Worm (Caenorhabditis elegans): ENCODE data around the gene B0304.4.

The B0304.4 gene

DNA sequence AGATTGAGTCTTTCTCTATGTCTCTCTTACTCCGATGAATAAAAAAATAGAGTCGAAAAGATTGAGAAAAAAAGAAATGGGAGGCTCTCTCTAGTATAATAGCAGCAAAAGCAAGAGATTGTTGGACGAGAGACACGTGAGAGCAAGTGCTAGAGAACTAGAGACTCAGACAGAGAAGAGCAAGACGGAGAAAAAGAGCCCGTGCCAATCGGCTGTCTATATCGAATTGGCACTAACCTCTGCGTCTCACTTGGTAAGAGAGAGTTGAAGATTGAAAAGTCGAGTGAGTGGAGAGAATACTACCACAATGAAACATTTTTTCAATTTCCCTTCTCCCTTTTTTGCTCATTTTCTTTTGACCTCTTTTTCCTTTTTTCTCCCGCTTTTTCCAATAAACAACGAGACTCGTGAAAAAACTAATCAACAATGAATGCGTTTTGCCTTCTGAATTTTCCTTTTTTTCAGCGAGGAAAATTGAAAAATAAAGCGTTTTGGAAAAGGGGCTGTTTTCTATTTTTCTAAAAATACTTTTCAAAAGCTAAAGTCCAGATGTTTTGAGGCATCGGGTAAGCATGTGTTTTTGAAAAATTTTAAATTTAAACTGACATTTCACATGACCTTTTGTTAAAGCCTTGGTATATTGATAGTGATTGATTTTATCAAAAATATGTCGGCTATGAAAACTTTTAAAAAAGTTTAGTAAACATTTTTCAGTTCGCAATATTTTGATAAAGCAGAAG lies 16.3 kb downstream of the B0304.4 start:
- TF ChIP-seq hif-1 (tag; optimal IDR thresholded peaks at IDR 0.05) = peak in 1 of 2 experiments; percentile 49
- peak; percentile 28 for TF ChIP-seq F37D6.2 (tag; optimal IDR thresholded peaks at IDR 0.05)
- TF ChIP-seq hlh-11 (tag; optimal IDR thresholded peaks at IDR 0.05) = peak; percentile 70
- TF ChIP-seq unc-62 (GFP tag; optimal IDR thresholded peaks at IDR 0.05 in 1 of 2) = peak in 1 of 2 experiments; percentile 93
- no peak for TF ChIP-seq unc-62 (tag; optimal IDR thresholded peaks at IDR 0.05)
- TF ChIP-seq ces-1 (GFP tag; optimal IDR thresholded peaks at IDR 0.05) = peak; percentile 46
- TF ChIP-seq cey-2 (tag; optimal IDR thresholded peaks at IDR 0.05; ENCODE audit: borderline replicate concordance, insufficient read depth) = no peak
- no peak for TF ChIP-seq gei-8 (GFP tag; optimal IDR thresholded peaks at IDR 0.05)
- no peak for TF ChIP-seq snpc-1.2 (GFP tag; IDR thresholded peaks at IDR 0.05)
- no peak for TF ChIP-seq attf-4 (tag; optimal IDR thresholded peaks at IDR 0.05)
- no peak for TF ChIP-seq dmd-9 (GFP tag; IDR thresholded peaks at IDR 0.05)
- no peak for TF ChIP-seq vab-7 (GFP tag; IDR thresholded peaks at IDR 0.05)
- peak; percentile 35 for TF ChIP-seq nhr-28 (tag; optimal IDR thresholded peaks at IDR 0.05)
- TF ChIP-seq ceh-20 (GFP tag; IDR thresholded peaks at IDR 0.05) = peak; percentile 40; the same call in 1 of the 2 replicates
- peak; percentile 74 for TF ChIP-seq rbr-2 (tag; optimal IDR thresholded peaks at IDR 0.05)
- peak; percentile 47; the same call in 1 of the 2 replicates for TF ChIP-seq pha-4 (GFP tag; IDR thresholded peaks at IDR 0.05)
- peak; percentile 8 for TF ChIP-seq pha-4 (tag; optimal IDR thresholded peaks at IDR 0.05)
- peak; percentile 60 for TF ChIP-seq aha-1 (tag)
- no peak for TF ChIP-seq egl-43 (GFP tag; IDR thresholded peaks at IDR 0.05)
- TF ChIP-seq hmg-1.1 (GFP tag; IDR thresholded peaks at IDR 0.05) = peak; percentile 70; the same call in 1 of the 2 replicates
- TF ChIP-seq lin-1 (GFP tag; IDR thresholded peaks at IDR 0.05) = 0 out of 2 replicates have a peak, but pooled peaks have one; percentile 44
- TF ChIP-seq mdl-1 (tag; optimal IDR thresholded peaks at IDR 0.05) = peak in 1 of 2 experiments; percentile 82
- peak; percentile 45 for TF ChIP-seq lin-38 (GFP tag; IDR thresholded peaks at IDR 0.05)
- no peak for TF ChIP-seq lin-15B (tag; optimal IDR thresholded peaks at IDR 0.05)
- no peak for TF ChIP-seq daf-8 (GFP tag; IDR thresholded peaks at IDR 0.05)
- peak; percentile 74 for TF ChIP-seq dmd-6 (GFP tag; IDR thresholded peaks at IDR 0.05)
- TF ChIP-seq dve-1 (tag; optimal IDR thresholded peaks at IDR 0.05; ENCODE audit: insufficient read depth) = peak; percentile 53
- TF ChIP-seq ztf-7 (tag; optimal IDR thresholded peaks at IDR 0.05) = peak; percentile 12
- peak; percentile 75 for TF ChIP-seq nhr-11 (tag; optimal IDR thresholded peaks at IDR 0.05)
- TF ChIP-seq spr-3 (GFP tag; optimal IDR thresholded peaks at IDR 0.05) = no peak
- no peak for TF ChIP-seq set-16 (GFP tag; IDR thresholded peaks at IDR 0.05)
- TF ChIP-seq daf-12 (tag; optimal IDR thresholded peaks at IDR 0.05) = no peak
- TF ChIP-seq pqm-1 (tag; optimal IDR thresholded peaks at IDR 0.05) = peak; percentile 15
- no peak for TF ChIP-seq nhr-42 (GFP tag; IDR thresholded peaks at IDR 0.05)
- no peak for TF ChIP-seq egl-27 (tag; optimal IDR thresholded peaks at IDR 0.05)
- no peak for TF ChIP-seq jun-1 (tag; optimal IDR thresholded peaks at IDR 0.05)
- peak; percentile 31 for TF ChIP-seq mes-2 (tag; optimal IDR thresholded peaks at IDR 0.05; ENCODE audit: poor library complexity, severe bottlenecking)
- TF ChIP-seq mxl-3 (GFP tag; optimal IDR thresholded peaks at IDR 0.05) = peak; percentile 46
- peak; percentile 64; the same call in 1 of the 2 replicates for TF ChIP-seq ctbp-1 (GFP tag; IDR thresholded peaks at IDR 0.05)
- no peak for TF ChIP-seq F49E8.2 (tag; optimal IDR thresholded peaks at IDR 0.05; ENCODE audit: borderline replicate concordance)
- peak; percentile 90 for TF ChIP-seq hlh-30 (tag; optimal IDR thresholded peaks at IDR 0.05; ENCODE audit: insufficient read depth)
- TF ChIP-seq mep-1 (tag; optimal IDR thresholded peaks at IDR 0.05) = peak; percentile 63
- peak; percentile 23 for TF ChIP-seq lin-13 (GFP tag; optimal IDR thresholded peaks at IDR 0.05)
- peak; percentile 73 to 76 for TF ChIP-seq lsy-2 (tag; optimal IDR thresholded peaks at IDR 0.05)
- TF ChIP-seq Y75B8A.6 (GFP tag; IDR thresholded peaks at IDR 0.05) = no peak
- peak; percentile 46 for TF ChIP-seq dpl-1 (GFP tag; optimal IDR thresholded peaks at IDR 0.05)

Measured in whole organism, L4 larva.